Worm (Caenorhabditis elegans) whole organism, mixed stage, embryonic: ENCODE data around the gene T20B3.14.

ENCODE experiments used
- ces-1 ChIP-seq: fragments of 150-350 bp; optimal IDR thresholded peaks from 2 replicates; lab custom pipeline; 2014; ENCODE audit warnings: missing biosample characterization, missing genetic modification reagents, missing genetic modification characterization
- mls-2 ChIP-seq: sonication (generic microtip); optimal IDR thresholded peaks from 2 replicates; lab custom pipeline; 2016; ENCODE audit warnings: mild to moderate bottlenecking, missing genetic modification characterization, moderate library complexity, missing compliant biosample characterization

DNA sequence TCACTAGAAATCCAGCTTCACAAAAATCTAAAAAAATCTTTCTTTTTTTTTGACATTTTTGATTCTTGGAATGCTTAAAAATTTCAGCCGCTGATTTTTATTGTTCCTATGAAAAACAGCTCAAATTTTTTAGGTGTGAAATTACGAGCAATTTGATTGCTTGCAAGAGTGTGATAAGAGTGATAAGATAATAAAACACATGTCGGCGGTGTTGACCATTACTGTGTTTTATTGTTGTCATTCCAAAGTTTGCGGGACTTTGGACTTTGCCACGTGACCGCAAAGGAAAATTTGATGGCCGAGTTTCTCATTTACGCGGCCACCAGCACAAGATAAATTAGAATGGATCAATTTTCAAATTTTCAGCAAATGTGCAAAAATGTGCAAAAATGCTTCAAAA lies 4.4 kb downstream of the T20B3.14 start:
- TF ChIP-seq ces-1 (no peak), mls-2 (no peak)
